Fruit fly (Drosophila melanogaster) whole organism, embryonic: ENCODE data around the gene CG12177.

Experiments
- Aef1 ChIP-seq: fragments of 200-800 bp; sonication (Bioruptor generic); IDR thresholded peaks from 3 replicates; pipeline ENCODE4 v1.3.6; 2022; ENCODE audit warnings: missing biosample characterization, missing genetic modification characterization
- B-H1 ChIP-seq: fragments of 200-800 bp; sonication (Bioruptor generic); IDR thresholded peaks from 3 replicates; pipeline ENCODE4 v1.3.6; 2022; ENCODE audit warnings: missing biosample characterization, missing genetic modification characterization
- CG11504 ChIP-seq: fragments of 200-800 bp; sonication (Bioruptor generic); optimal IDR thresholded peaks from 3 replicates; lab custom pipeline; 2019; ENCODE audit warnings: missing biosample characterization, mild to moderate bottlenecking, missing genetic modification characterization, moderate library complexity
- CG17385 ChIP-seq: fragments of 200-800 bp; sonication (Bioruptor generic); optimal IDR thresholded peaks from 3 replicates; lab custom pipeline; 2018; ENCODE audit warnings: missing biosample characterization, mild to moderate bottlenecking, missing genetic modification characterization
- CG2678 ChIP-seq: fragments of 200-800 bp; sonication (Bioruptor generic); optimal IDR thresholded peaks from 3 replicates; lab custom pipeline; 2019; ENCODE audit warnings: missing biosample characterization, mild to moderate bottlenecking, missing genetic modification characterization, moderate library complexity
- CG34422 ChIP-seq: fragments of 200-800 bp; sonication (Bioruptor generic); IDR thresholded peaks from 3 replicates; pipeline ENCODE4 v1.3.6; 2022; ENCODE audit warnings: missing biosample characterization, missing genetic modification characterization
- CG4360 ChIP-seq: fragments of 200-800 bp; sonication (Bioruptor generic); IDR thresholded peaks from 2 replicates; pipeline ENCODE4 v1.3.6; 2022; ENCODE audit warnings: missing biosample characterization, missing genetic modification characterization
- CG4707 ChIP-seq: fragments of 200-800 bp; sonication (Bioruptor generic); optimal IDR thresholded peaks from 2 replicates; lab custom pipeline; 2018; ENCODE audit warnings: missing biosample characterization, mild to moderate bottlenecking, missing genetic modification characterization, moderate library complexity
- CG6175 ChIP-seq: fragments of 200-800 bp; sonication (Bioruptor generic); IDR thresholded peaks from 3 replicates; pipeline ENCODE4 v1.3.6; 2022; ENCODE audit warnings: missing biosample characterization, missing genetic modification characterization
- D19A ChIP-seq: fragments of 200-800 bp; optimal IDR thresholded peaks from 3 replicates; lab custom pipeline; 2019; ENCODE audit warnings: missing biosample characterization, mild to moderate bottlenecking, missing genetic modification characterization, moderate library complexity
- Ets65A ChIP-seq: fragments of 200-800 bp; sonication (Bioruptor generic); peaks from one replicate; lab custom pipeline; 2016; ENCODE audit warnings: missing biosample characterization, missing genetic modification characterization
- H15 ChIP-seq: fragments of 200-800 bp; sonication (Bioruptor generic); IDR thresholded peaks from 3 replicates; pipeline ENCODE4 v1.3.6; 2022; ENCODE audit warnings: missing biosample characterization, missing genetic modification characterization
- HLHmδ ChIP-seq: fragments of 200-800 bp; sonication (Bioruptor generic); optimal IDR thresholded peaks from 2 replicates; lab custom pipeline; 2018; ENCODE audit warnings: missing biosample characterization, mild to moderate bottlenecking, missing genetic modification characterization, moderate library complexity
- Med ChIP-seq: fragments of 200-800 bp; sonication (Bioruptor generic); peaks from one replicate; lab custom pipeline; 2016; ENCODE audit warnings: missing biosample characterization, missing genetic modification characterization, mild to moderate bottlenecking, inconsistent platforms, moderate library complexity
- NC2α ChIP-seq: fragments of 200-800 bp; sonication (Bioruptor generic); optimal IDR thresholded peaks from 2 replicates; lab custom pipeline; 2016; ENCODE audit warnings: missing biosample characterization, missing genetic modification characterization
- Nf-YC ChIP-seq: fragments of 200-800 bp; optimal IDR thresholded peaks from 3 replicates; lab custom pipeline; 2019; ENCODE audit warnings: missing biosample characterization, mild to moderate bottlenecking, missing genetic modification characterization, moderate library complexity
- Six4 ChIP-seq: fragments of 200-800 bp; sonication (Bioruptor generic); optimal IDR thresholded peaks from 2 replicates; lab custom pipeline; 2016; ENCODE audit warnings: missing biosample characterization, missing genetic modification characterization
- Sox102F ChIP-seq: fragments of 200-800 bp; sonication (Bioruptor generic); optimal IDR thresholded peaks from 2 replicates; lab custom pipeline; 2018; ENCODE audit warnings: missing biosample characterization, mild to moderate bottlenecking, missing genetic modification characterization, moderate library complexity
- Trl ChIP-seq, 3 experiments: fragments of >200 bp in 2 of 3; fragments of 200-800 bp in 1 of 3; sonication (Bioruptor generic) in 1 of 3; optimal IDR thresholded peaks; 2 replicates in 1 of 3; 3 replicates in 2 of 3; lab custom pipeline; 2016 to 2017; ENCODE audit warnings: missing biosample characterization in 1 of 3, missing genetic modification characterization in 1 of 3
- Xbp1 ChIP-seq: fragments of 200-800 bp; sonication (Bioruptor generic); optimal IDR thresholded peaks from 3 replicates; lab custom pipeline; 2016; ENCODE audit warnings: missing biosample characterization, mild to moderate bottlenecking, missing genetic modification characterization
- ab ChIP-seq: fragments of 200-800 bp; sonication (Bioruptor generic); optimal IDR thresholded peaks from 2 replicates; lab custom pipeline; 2016; ENCODE audit warnings: missing biosample characterization, missing genetic modification characterization
- bigmax ChIP-seq: fragments of 200-800 bp; sonication (Bioruptor generic); optimal IDR thresholded peaks from 2 replicates; lab custom pipeline; 2018; ENCODE audit warnings: missing biosample characterization, mild to moderate bottlenecking, missing genetic modification characterization
- caup ChIP-seq: fragments of 200-800 bp; sonication (Bioruptor generic); optimal IDR thresholded peaks from 3 replicates; lab custom pipeline; 2017; ENCODE audit warnings: missing biosample characterization, mild to moderate bottlenecking, missing genetic modification characterization, moderate library complexity; ENCODE audit not compliant: severe bottlenecking
- crol ChIP-seq: fragments of 200-800 bp; sonication (Bioruptor generic); IDR thresholded peaks from 2 replicates; pipeline ENCODE4 v1.3.6; 2022; ENCODE audit warnings: missing biosample characterization, missing genetic modification characterization
- crp ChIP-seq, 2 experiments: fragments of 200-800 bp; sonication (Bioruptor generic); optimal IDR thresholded peaks; 2 replicates in 1 of 2; 3 replicates in 1 of 2; lab custom pipeline; 2017; ENCODE audit warnings: missing biosample characterization in 2 of 2, missing genetic modification characterization in 2 of 2, mild to moderate bottlenecking in 1 of 2, moderate library complexity in 1 of 2
- danr ChIP-seq: fragments of 200-800 bp; sonication (Bioruptor generic); IDR thresholded peaks from 2 replicates; pipeline ENCODE4 v1.3.6; 2022; ENCODE audit warnings: missing biosample characterization, missing genetic modification characterization
- dmrt99B ChIP-seq: fragments of 200-800 bp; sonication (Bioruptor generic); optimal IDR thresholded peaks from 2 replicates; lab custom pipeline; 2018; ENCODE audit warnings: missing biosample characterization, mild to moderate bottlenecking, missing genetic modification characterization, moderate library complexity
- dysf ChIP-seq: fragments of 200-800 bp; sonication (Bioruptor generic); IDR thresholded peaks from 3 replicates; pipeline ENCODE4 v1.3.6; 2022; ENCODE audit warnings: missing biosample characterization, missing genetic modification characterization
- fd102C ChIP-seq: fragments of 200-800 bp; sonication (Bioruptor generic); optimal IDR thresholded peaks from 2 replicates; lab custom pipeline; 2018; ENCODE audit warnings: missing biosample characterization, mild to moderate bottlenecking, missing genetic modification characterization, moderate library complexity
- gem ChIP-seq: fragments of 200-800 bp; sonication (Bioruptor generic); optimal IDR thresholded peaks from 2 replicates; lab custom pipeline; 2019; ENCODE audit warnings: missing biosample characterization, mild to moderate bottlenecking, missing genetic modification characterization, moderate library complexity
- hb ChIP-seq: fragments of 200-800 bp; sonication (Bioruptor generic); IDR thresholded peaks from 3 replicates; pipeline ENCODE4 v1.3.6; 2022; ENCODE audit warnings: missing biosample characterization, missing genetic modification characterization; ENCODE audit not compliant: partially characterized antibody
- her ChIP-seq: fragments of 200-800 bp; sonication (Bioruptor generic); optimal IDR thresholded peaks from 2 replicates; lab custom pipeline; 2016; ENCODE audit warnings: missing biosample characterization, missing genetic modification characterization
- jigr1 ChIP-seq: fragments of 200-800 bp; sonication (Bioruptor generic); IDR thresholded peaks from 3 replicates; pipeline ENCODE4 v1.3.6; 2022; ENCODE audit warnings: missing biosample characterization, missing genetic modification characterization
- kah ChIP-seq: fragments of 200-800 bp; sonication (Bioruptor generic); optimal IDR thresholded peaks from 2 replicates; lab custom pipeline; 2018; ENCODE audit warnings: missing biosample characterization, mild to moderate bottlenecking, missing genetic modification characterization
- nau ChIP-seq: fragments of 200-800 bp; sonication (Bioruptor generic); optimal IDR thresholded peaks from 3 replicates; lab custom pipeline; 2017; ENCODE audit warnings: missing biosample characterization, mild to moderate bottlenecking, missing genetic modification characterization, missing genetic modification reagents
- nerfin-2 ChIP-seq: fragments of 200-800 bp; sonication (Bioruptor generic); IDR thresholded peaks from 2 replicates; pipeline ENCODE4 v1.3.6; 2022; ENCODE audit warnings: missing biosample characterization, missing genetic modification characterization; ENCODE audit not compliant: partially characterized antibody
- pb ChIP-seq: fragments of 200-800 bp; sonication (Bioruptor generic); optimal IDR thresholded peaks from 3 replicates; lab custom pipeline; 2016; ENCODE audit warnings: missing biosample characterization, missing genetic modification characterization
- peb ChIP-seq: fragments of 200-800 bp; sonication (Bioruptor generic); IDR thresholded peaks from 2 replicates; pipeline ENCODE4 v1.3.6; 2022; ENCODE audit warnings: missing biosample characterization, missing genetic modification characterization
- prd ChIP-seq, 3 experiments: fragments of >200 bp in 2 of 3; fragments of 200-800 bp in 1 of 3; sonication (Bioruptor generic) in 1 of 3; optimal IDR thresholded peaks in 2 of 3; IDR thresholded peaks in 1 of 3; 2 replicates in 2 of 3; 3 replicates in 1 of 3; pipeline versions ENCODE4 v1.3.6 to Lab custom; 2017 to 2022; ENCODE audit warnings: missing biosample characterization in 1 of 3, missing genetic modification characterization in 1 of 3
- row ChIP-seq: fragments of 200-800 bp; sonication (Bioruptor generic); IDR thresholded peaks from 3 replicates; pipeline ENCODE4 v1.3.6; 2022; ENCODE audit warnings: missing biosample characterization, missing genetic modification characterization
- salm ChIP-seq: fragments of 200-800 bp; sonication (Bioruptor generic); optimal IDR thresholded peaks from 2 replicates; lab custom pipeline; 2018; ENCODE audit warnings: missing biosample characterization, mild to moderate bottlenecking, missing genetic modification characterization
- sisA ChIP-seq: fragments of 200-800 bp; sonication (Bioruptor generic); IDR thresholded peaks from 2 replicates; pipeline ENCODE4 v1.3.6; 2022; ENCODE audit warnings: missing biosample characterization, missing genetic modification characterization
- slbo ChIP-seq: fragments of 200-800 bp; sonication (Bioruptor generic); IDR thresholded peaks from 2 replicates; pipeline ENCODE4 v1.3.6; 2022; ENCODE audit warnings: missing biosample characterization, missing genetic modification characterization
- sr ChIP-seq: fragments of 200-800 bp; sonication (Bioruptor generic); IDR thresholded peaks from 3 replicates; pipeline ENCODE4 v1.3.6; 2022; ENCODE audit warnings: missing biosample characterization, missing genetic modification characterization
- tll ChIP-seq, 2 experiments: fragments of 200-800 bp in 1 of 2; fragments of >200 bp in 1 of 2; sonication (Bioruptor generic) in 1 of 2; optimal IDR thresholded peaks; 2 replicates each; lab custom pipeline; 2017 to 2019; ENCODE audit warnings: missing biosample characterization in 2 of 2, missing genetic modification characterization in 2 of 2, mild to moderate bottlenecking in 1 of 2, moderate library complexity in 1 of 2
- tx ChIP-seq: fragments of 200-800 bp; sonication (Bioruptor generic); optimal IDR thresholded peaks from 2 replicates; lab custom pipeline; 2016; ENCODE audit warnings: missing biosample characterization, missing genetic modification characterization
- zf30C ChIP-seq: fragments of 200-800 bp; sonication (Bioruptor generic); optimal IDR thresholded peaks from 3 replicates; lab custom pipeline; 2018; ENCODE audit warnings: missing biosample characterization, mild to moderate bottlenecking, missing genetic modification characterization

Gene CG12177

DNA sequence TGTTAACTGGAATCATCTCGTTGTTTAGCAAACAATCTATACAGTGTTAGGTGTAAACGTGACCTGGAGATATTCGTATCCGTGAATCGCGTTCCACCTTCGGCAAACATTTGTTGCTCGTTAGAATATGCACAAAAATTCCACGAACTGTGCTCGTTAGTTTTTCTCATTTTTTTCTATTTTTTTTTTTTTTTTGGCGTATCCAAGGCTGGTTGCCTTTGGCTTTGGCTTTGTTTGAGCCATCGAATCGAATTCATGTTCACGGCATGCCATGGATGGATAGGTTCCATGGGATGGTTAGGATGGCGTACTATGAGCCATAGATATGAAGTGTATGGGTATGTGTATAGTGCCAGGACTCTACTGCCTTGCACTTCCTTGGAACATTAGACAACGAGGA lies 19.4 kb upstream of the CG12177 start:
- no peak for TF ChIP-seq nerfin-2
- TF ChIP-seq Ets65A (GFP tag; lab: Kevin White, UChicago) = peak; percentile 69
- TF ChIP-seq CG17385 = no peak
- no peak for TF ChIP-seq crp (GFP tag; optimal IDR thresholded peaks at IDR 0.05; lab: Kevin White, UChicago)

DNA sequence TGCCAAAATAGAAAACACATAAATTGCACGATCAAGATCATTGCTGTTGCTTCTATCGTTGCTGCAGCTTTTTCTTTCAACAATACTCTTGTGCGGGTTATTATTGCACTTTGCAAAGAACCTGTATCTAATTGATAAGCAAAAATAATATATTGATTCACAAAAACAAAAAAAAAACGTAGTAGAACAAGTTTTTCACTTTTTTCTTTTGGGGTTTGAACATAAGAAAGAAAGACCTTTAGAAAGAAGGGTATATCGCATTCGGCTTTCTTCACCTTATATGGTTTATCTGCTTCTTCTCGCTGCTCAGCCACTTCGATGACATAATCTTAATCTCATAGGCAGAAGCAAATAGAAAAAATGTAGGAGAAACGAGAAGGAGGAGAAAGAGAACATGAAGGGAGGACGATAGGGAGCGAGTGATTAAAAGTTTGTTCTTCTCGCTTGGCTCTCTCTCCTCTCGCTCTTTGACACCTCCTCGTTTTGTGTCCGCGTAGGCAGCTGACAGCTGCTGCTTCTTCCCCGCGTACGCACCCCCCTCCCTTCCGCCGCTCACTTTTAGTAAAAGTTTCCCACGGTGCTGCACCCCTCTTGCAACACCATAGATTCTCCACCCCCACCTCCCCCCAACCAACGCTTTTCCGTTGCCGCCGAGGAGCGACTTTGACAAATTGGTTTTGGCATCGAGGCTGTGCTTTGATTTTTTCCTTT lies 18.6 kb upstream of the CG12177 start:
- TF ChIP-seq ab (GFP tag; lab: Kevin White, UChicago) = no peak
- no peak for TF ChIP-seq slbo (GFP tag; lab: Robert Waterston, UW)
- no peak for TF ChIP-seq salm (tag; lab: Kevin White, UChicago)
- no peak for TF ChIP-seq tx (GFP tag; lab: Kevin White, UChicago)
- no peak for TF ChIP-seq caup (GFP tag; lab: Kevin White, UChicago)
- TF ChIP-seq gem (tag; lab: Kevin White, UChicago) = peak; percentile 34
- TF ChIP-seq nau (GFP tag; lab: Kevin White, UChicago) = peak; percentile 19
- peak; percentile 84 for TF ChIP-seq sr (GFP tag; lab: Robert Waterston, UW)
- TF ChIP-seq prd (optimal IDR thresholded peaks at IDR 0.05; lab: Kevin White, UChicago) = no peak
- no peak for TF ChIP-seq prd (GFP tag; IDR thresholded peaks at IDR 0.05; lab: Robert Waterston, UW)
- peak; percentile 29; the same call in 1 of the 3 replicates for TF ChIP-seq row (GFP tag; lab: Robert Waterston, UW)
- no peak for TF ChIP-seq Xbp1 (GFP tag; lab: Kevin White, UChicago)
- TF ChIP-seq danr = no peak
- no peak for TF ChIP-seq kah (GFP tag; lab: Kevin White, UChicago)
- no peak for TF ChIP-seq peb (GFP tag; lab: Robert Waterston, UW)
- no peak for TF ChIP-seq pb (GFP tag; lab: Kevin White, UChicago)
- no peak for TF ChIP-seq tll (GFP tag; optimal IDR thresholded peaks at IDR 0.05; lab: Kevin White, UChicago)
- TF ChIP-seq D19A = peak; percentile 62
- no peak for TF ChIP-seq fd102C (GFP tag; lab: Kevin White, UChicago)
- no peak for TF ChIP-seq CG4707
- TF ChIP-seq B-H1 = no peak
- no peak for TF ChIP-seq Nf-YC (tag; lab: Kevin White, UChicago)
- no peak for TF ChIP-seq CG34422 (GFP tag; lab: Robert Waterston, UW)
- no peak for TF ChIP-seq H15 (GFP tag; lab: Robert Waterston, UW)
- peak; percentile 14 for TF ChIP-seq CG17385
- peak; percentile 7 for TF ChIP-seq CG2678
- peak; percentile 26 for TF ChIP-seq CG11504 (tag; lab: Kevin White, UChicago)
- peak; percentile 57; the same call in 1 of the 2 replicates for TF ChIP-seq crol
- no peak for TF ChIP-seq Med
- no peak for TF ChIP-seq Six4 (GFP tag; lab: Kevin White, UChicago)
- no peak for TF ChIP-seq jigr1 (GFP tag; lab: Robert Waterston, UW)
- no peak for TF ChIP-seq zf30C (GFP tag; lab: Kevin White, UChicago)
- no peak for TF ChIP-seq CG4360 (GFP tag; lab: Robert Waterston, UW)
- no peak for TF ChIP-seq Aef1 (GFP tag; lab: Robert Waterston, UW)
- TF ChIP-seq CG6175 = no peak
- peak; percentile 5 for TF ChIP-seq Sox102F (GFP tag; lab: Kevin White, UChicago)
- TF ChIP-seq dmrt99B (tag; lab: Kevin White, UChicago) = peak; percentile 1
- TF ChIP-seq NC2α (GFP tag; lab: Kevin White, UChicago) = no peak
- no peak for TF ChIP-seq her
- TF ChIP-seq Trl (optimal IDR thresholded peaks at IDR 0.05; lab: Kevin White, UChicago) = peak in 1 of 2 experiments; percentile 2
- no peak for TF ChIP-seq Trl (GFP tag; optimal IDR thresholded peaks at IDR 0.05; lab: Kevin White, UChicago)
- no peak for TF ChIP-seq HLHmδ
- TF ChIP-seq hb (GFP tag; lab: Robert Waterston, UW) = no peak
- no peak for TF ChIP-seq bigmax
- TF ChIP-seq dysf = 0 out of 3 replicates have a peak, but pooled peaks have one; percentile 29
- no peak for TF ChIP-seq sisA (GFP tag; lab: Robert Waterston, UW)
